Worm (Caenorhabditis elegans): ENCODE measurements around the gene R05A10.6.

R05A10.6 gene

DNA sequence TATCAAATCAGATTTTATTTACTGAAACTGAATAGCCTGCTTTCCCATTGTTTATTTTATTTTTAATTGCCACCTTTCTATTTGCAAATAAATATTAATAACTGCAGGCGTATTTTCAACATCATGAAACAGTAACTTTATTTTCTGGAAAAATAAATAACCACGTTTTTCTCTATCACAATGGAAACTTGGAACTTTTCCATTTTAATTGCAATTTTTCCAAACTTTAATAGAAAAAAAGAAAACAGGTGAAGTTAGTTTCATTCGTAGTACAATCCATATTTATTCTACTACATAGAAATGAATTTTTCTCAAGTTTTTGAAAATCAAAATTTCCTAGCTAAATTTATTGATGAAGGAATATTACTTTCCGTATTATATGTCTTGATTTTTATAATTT is 36.5 kb upstream of the R05A10.6 start, which contains the start of gene srz-42 (continued):
- TF ChIP-seq ZK337.2 (GFP tag; IDR thresholded peaks at IDR 0.05) = no peak

DNA sequence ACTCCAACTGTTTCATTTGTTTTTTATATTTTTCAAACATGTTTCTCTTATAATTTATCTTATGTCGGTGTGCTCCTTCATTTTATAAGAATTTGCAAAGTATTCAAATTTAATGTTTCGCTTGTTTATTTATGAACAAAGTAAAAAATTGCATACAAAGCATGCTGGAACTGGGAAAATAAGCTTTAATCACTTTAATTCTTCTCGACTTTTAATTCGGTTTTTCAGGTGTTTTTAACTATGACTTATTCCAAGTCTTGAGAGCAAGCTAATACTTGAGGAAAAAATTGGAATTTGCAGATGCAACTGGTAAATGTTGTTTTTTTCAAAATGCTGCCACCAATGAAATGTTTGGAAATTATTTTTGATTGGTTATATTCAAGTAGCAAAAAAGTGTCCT is 33.8 kb upstream of the R05A10.6 start, which contains the start of gene srz-59:
Gene srz-59 (plus strand): TSS at position 301 of the 400 bp plus-strand sequence.
- TF ChIP-seq lin-39 (tag; optimal IDR thresholded peaks at IDR 0.05) (no peak), dmd-6 (GFP tag; IDR thresholded peaks at IDR 0.05) (no peak), T26A8.4 (GFP tag; IDR thresholded peaks at IDR 0.05) (no peak), lin-1 (GFP tag; IDR thresholded peaks at IDR 0.05) (no peak), egl-27 (tag; optimal IDR thresholded peaks at IDR 0.05) (no peak), mdl-1 (tag; optimal IDR thresholded peaks at IDR 0.05) (no peak), ceh-62 (tag; optimal IDR thresholded peaks at IDR 0.05) (no peak), unc-130 (GFP tag; optimal IDR thresholded peaks at IDR 0.05) (no peak), tag-97 (GFP tag; IDR thresholded peaks at IDR 0.05) (no peak), vab-7 (GFP tag; IDR thresholded peaks at IDR 0.05) (no peak), madf-9 (GFP tag; conservative IDR thresholded peaks at IDR 0.05) (no peak), mdt-29 (GFP tag; IDR thresholded peaks at IDR 0.05) (no peak), ZK337.2 (GFP tag; IDR thresholded peaks at IDR 0.05) (no peak), F44E2.7 (GFP tag; IDR thresholded peaks at IDR 0.05) (no peak), ceh-28 (tag; optimal IDR thresholded peaks at IDR 0.05) (no peak), spr-3 (GFP tag; optimal IDR thresholded peaks at IDR 0.05) (no peak)

DNA sequence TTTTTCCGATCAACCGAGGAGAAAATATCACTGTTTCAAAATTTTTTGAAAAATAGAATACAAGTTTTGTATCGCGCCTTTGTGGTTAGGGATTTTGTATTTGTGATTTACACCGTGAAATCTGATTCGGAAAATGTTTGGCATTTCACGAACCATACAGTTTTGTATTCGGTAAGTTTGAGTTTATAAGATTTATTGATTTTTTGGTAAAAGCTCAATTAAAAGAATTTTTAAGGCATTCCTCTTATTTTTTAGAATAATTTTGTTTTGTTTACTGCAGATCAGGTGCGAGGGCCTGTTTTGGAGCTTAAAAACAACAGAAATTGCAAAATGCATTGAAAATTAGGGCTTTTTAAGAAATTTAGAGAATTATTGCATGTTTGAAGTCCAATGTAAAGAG is 32.2 kb upstream of the R05A10.6 start:
- TF ChIP-seq aha-1 (tag) = peak; percentile 92
- TF ChIP-seq nhr-25 (tag; optimal IDR thresholded peaks at IDR 0.05; ENCODE audit: borderline replicate concordance, insufficient read depth) = no peak
- no peak for TF ChIP-seq nhr-41 (GFP tag; IDR thresholded peaks at IDR 0.05)
- TF ChIP-seq Y5F2A.4 (GFP tag; optimal IDR thresholded peaks at IDR 0.05) = no peak
- no peak for TF ChIP-seq F10B5.3 (tag; optimal IDR thresholded peaks at IDR 0.05)

DNA sequence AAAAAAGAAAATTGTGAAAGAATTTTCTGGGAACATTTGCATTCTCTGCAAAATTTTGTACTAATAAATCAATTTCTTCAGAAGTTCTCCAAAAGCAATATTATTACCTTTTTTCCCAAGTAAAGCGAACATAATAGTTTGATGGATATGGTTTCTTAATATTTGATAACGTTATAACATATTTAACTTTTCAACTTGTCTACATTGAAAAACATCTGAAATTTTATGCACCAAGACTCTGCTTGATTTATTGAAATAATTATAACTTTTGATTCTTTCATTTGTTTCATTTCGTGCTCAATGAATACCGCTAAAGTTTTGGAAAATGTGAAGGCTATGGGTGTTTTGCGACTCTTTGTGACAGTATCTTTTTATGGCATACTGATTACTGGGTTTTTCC is 28.5 kb upstream of the R05A10.6 start, which contains the start of gene srz-31:
Gene srz-31 (plus strand): TSS at position 301 of the 400 bp plus-strand sequence.
- no peak for TF ChIP-seq mxl-3 (GFP tag; optimal IDR thresholded peaks at IDR 0.05)
- no peak for TF ChIP-seq ctbp-1 (GFP tag; IDR thresholded peaks at IDR 0.05)
- no peak for TF ChIP-seq ces-1 (GFP tag; optimal IDR thresholded peaks at IDR 0.05)
- no peak for TF ChIP-seq jun-1 (tag; optimal IDR thresholded peaks at IDR 0.05)
- no peak for TF ChIP-seq tra-1 (GFP tag; IDR thresholded peaks at IDR 0.05)
- no peak for TF ChIP-seq duxl-1 (tag; optimal IDR thresholded peaks at IDR 0.05; ENCODE audit: poor library complexity)
- TF ChIP-seq spr-1 (tag; optimal IDR thresholded peaks at IDR 0.05) = no peak
- TF ChIP-seq nhr-6 (tag; optimal IDR thresholded peaks at IDR 0.05) = no peak

DNA sequence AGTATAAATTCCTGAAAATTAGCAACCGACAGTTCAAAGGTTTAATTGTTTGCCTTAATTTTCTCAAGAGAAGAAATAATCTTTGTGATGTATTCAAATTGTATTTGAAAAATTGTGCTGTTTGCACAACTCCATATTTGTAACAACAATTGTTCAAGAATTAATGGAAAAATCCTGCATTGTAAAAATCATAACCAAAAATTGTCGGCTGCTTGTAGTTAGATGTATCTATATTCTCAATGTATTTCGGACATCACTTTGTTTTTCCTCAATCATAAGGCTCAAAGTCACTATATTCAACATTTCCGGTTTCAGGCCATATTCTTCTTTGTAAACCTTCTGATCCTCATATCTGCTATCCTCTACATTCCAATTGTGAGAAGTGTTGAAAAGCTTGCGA is 22.5 kb upstream of the R05A10.6 start:
- TF ChIP-seq lin-13 (GFP tag; optimal IDR thresholded peaks at IDR 0.05) (no peak), snpc-1.2 (GFP tag; IDR thresholded peaks at IDR 0.05) (peak; percentile 70), D1046.2 (GFP tag; IDR thresholded peaks at IDR 0.05) (no peak)

DNA sequence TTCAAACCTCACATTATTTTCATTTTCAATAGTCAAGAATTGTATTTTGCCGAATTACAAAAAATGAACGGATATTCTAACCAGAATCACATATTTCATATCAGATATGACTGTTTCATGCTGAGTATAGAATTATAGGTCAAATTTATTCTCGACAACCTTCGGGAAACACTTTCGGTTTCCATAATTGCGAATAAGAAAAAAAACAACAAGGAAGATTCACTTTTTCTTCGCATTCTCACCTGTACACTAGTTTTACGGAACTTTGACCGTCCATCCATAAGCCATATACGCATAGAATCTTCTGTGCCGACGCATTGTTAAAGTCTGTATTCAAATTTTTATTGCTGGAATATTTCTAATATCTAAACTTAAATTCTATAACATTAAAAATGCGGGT is 20.0 kb upstream of the R05A10.6 start, which contains the start of gene oac-37:
Gene oac-37 (plus strand): TSS at position 301 of the 400 bp plus-strand sequence.
- TF ChIP-seq nhr-10 (tag; optimal IDR thresholded peaks at IDR 0.05) (no peak), sdz-12 (GFP tag; optimal IDR thresholded peaks at IDR 0.05) (no peak), egl-43 (GFP tag; IDR thresholded peaks at IDR 0.05) (no peak), nhr-237 (tag; optimal IDR thresholded peaks at IDR 0.05) (no peak), spr-1 (tag; optimal IDR thresholded peaks at IDR 0.05) (no peak), Y5F2A.4 (GFP tag; optimal IDR thresholded peaks at IDR 0.05) (no peak), ZK546.5 (tag; optimal IDR thresholded peaks at IDR 0.05) (no peak)
